Worm (Caenorhabditis elegans) whole organism, young adult: Measurements from ENCODE around the gene Y52E8A.1.

Experiments used
- F57C9.4 ChIP-seq: sonication (generic microtip); optimal IDR thresholded peaks from 2 replicates; lab custom pipeline; 2017; ENCODE audit warnings: mild to moderate bottlenecking, missing genetic modification characterization, missing compliant biosample characterization
- attf-3 ChIP-seq: fragments of 200-800 bp; sonication (Bioruptor generic); conservative IDR thresholded peaks from 2 replicates; pipeline ENCODE4 v1.3.6; 2022; ENCODE audit warnings: missing genetic modification reagents, missing genetic modification characterization, missing compliant biosample characterization
- efl-1 ChIP-seq: fragments of 150-350 bp; optimal IDR thresholded peaks from 2 replicates; lab custom pipeline; 2014; ENCODE audit warnings: missing biosample characterization, missing genetic modification reagents, missing genetic modification characterization
- egl-44 ChIP-seq: fragments of 200-800 bp; sonication (Bioruptor generic); IDR thresholded peaks from 2 replicates; pipeline ENCODE4 v1.3.6; 2022; ENCODE audit warnings: missing genetic modification reagents, missing genetic modification characterization, missing compliant biosample characterization
- lin-35 ChIP-seq, 3 experiments: fragments of 150-350 bp in 2 of 3; sonication (generic microtip) in 1 of 3; optimal IDR thresholded peaks; 2 replicates each; lab custom pipeline; 2014 to 2018; ENCODE audit warnings: missing biosample characterization in 3 of 3, missing genetic modification characterization in 3 of 3, missing genetic modification reagents in 3 of 3
- lin-40 ChIP-seq: sonication (generic microtip); optimal IDR thresholded peaks from 2 replicates; lab custom pipeline; 2016; ENCODE audit warnings: missing genetic modification characterization, mild to moderate bottlenecking, missing compliant biosample characterization, missing genotype, missing genetic modification reagents
- madf-3 ChIP-seq: fragments of 200-800 bp; sonication (Bioruptor generic); IDR thresholded peaks from 2 replicates; pipeline ENCODE4 v1.3.6; 2022; ENCODE audit warnings: missing genetic modification reagents, missing genetic modification characterization, missing compliant biosample characterization
- mes-4 ChIP-seq: sonication (generic microtip); optimal IDR thresholded peaks from 2 replicates; lab custom pipeline; 2016; ENCODE audit warnings: missing genotype, missing genetic modification characterization, missing compliant biosample characterization
- snpc-4 ChIP-seq, 5 experiments: fragments of 150-350 bp in 1 of 5; sonication (generic microtip) in 4 of 5; optimal IDR thresholded peaks; 2 replicates each; lab custom pipeline; 2014 to 2018; ENCODE audit warnings: missing genetic modification characterization in 5 of 5, missing biosample characterization in 3 of 5, antibody characterized with exemption in 2 of 5, mild to moderate bottlenecking in 2 of 5, missing compliant biosample characterization in 2 of 5, missing genotype in 2 of 5, moderate library complexity in 2 of 5, missing genetic modification reagents in 1 of 5
- unc-62 ChIP-seq: fragments of 150-350 bp; optimal IDR thresholded peaks from 2 replicates; lab custom pipeline; 2014; ENCODE audit warnings: missing biosample characterization, missing genetic modification reagents, missing genetic modification characterization
- xnd-1 ChIP-seq: sonication (generic microtip); optimal IDR thresholded peaks from 2 replicates; lab custom pipeline; 2016; ENCODE audit warnings: missing genotype, missing genetic modification reagents, missing genetic modification characterization, missing compliant biosample characterization

DNA sequence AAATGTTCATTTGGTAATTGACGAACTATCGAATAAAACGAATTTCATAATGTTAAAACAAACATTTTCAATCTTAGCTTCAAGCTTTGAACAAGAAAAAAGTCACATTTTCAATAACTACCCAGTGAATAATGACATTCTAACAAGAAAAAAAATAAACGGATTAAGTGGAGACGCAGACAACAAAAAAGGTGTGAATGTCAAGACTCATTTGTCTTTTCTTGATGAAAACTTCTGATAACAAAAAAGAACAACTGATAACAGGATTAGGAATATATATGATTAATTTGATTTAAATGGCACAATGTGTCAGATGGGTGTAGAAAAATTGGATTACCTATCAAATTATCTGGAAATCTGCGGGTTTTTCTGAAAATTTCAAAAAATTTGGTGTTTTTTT, 33.3 kb upstream of the Y52E8A.1 start:
- TF ChIP-seq snpc-4 (GFP tag; optimal IDR thresholded peaks at IDR 0.05; lab: Kevin White, UChicago) (no peak), snpc-4 (tag; optimal IDR thresholded peaks at IDR 0.05; lab: Kevin White, UChicago) (no peak), mes-4 (tag; lab: Kevin White, UChicago) (no peak), unc-62 (GFP tag; lab: Kevin White, UChicago) (no peak), xnd-1 (tag; lab: Kevin White, UChicago) (no peak), F57C9.4 (tag; lab: Kevin White, UChicago) (no peak), efl-1 (GFP tag; lab: Kevin White, UChicago) (no peak), egl-44 (GFP tag; lab: Robert Waterston, UW) (no peak), lin-35 (GFP tag; optimal IDR thresholded peaks at IDR 0.05; lab: Kevin White, UChicago) (no peak), lin-40 (tag; lab: Kevin White, UChicago) (no peak), attf-3 (GFP tag; lab: Robert Waterston, UW) (no peak), madf-3 (GFP tag; lab: Robert Waterston, UW) (no peak)
